Worm (Caenorhabditis elegans) whole organism, midembryonic: ENCODE results near the gene cht-6.

ENCODE experiments used
- flt-1 ChIP-seq: fragments of 200-800 bp; sonication (Bioruptor generic); IDR thresholded peaks from 2 replicates; pipeline ENCODE4 v1.3.6; 2022; ENCODE audit warnings: missing genetic modification characterization, missing compliant biosample characterization
- tab-1 ChIP-seq: fragments of 200-800 bp; sonication (Bioruptor generic); IDR thresholded peaks from 2 replicates; pipeline ENCODE4 v1.3.6; 2022; ENCODE audit warnings: missing genetic modification characterization, missing compliant biosample characterization

DNA sequence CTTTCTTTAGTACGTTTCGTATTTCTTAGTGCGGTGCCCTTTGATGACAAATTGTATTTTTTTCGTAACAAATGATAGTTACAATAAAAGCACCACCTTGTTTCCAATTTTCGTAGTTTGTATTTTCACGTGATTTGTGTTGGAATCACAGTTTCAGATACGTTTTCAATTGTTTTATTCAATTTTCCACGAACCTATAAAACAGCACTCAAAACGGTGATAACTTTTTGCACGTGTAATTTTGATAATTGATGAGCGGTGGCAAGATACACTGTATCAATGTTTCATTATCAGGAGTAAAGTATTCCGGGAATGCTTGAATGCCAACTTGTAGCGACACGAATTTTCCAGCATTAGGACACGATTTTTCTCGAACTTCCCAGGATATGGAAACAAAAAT is 3.6 kb upstream of the cht-6 start:
- TF ChIP-seq flt-1 (GFP tag; lab: Robert Waterston, UW) (no peak), tab-1 (GFP tag; lab: Robert Waterston, UW) (no peak)
